Fruit fly (Drosophila melanogaster): ENCODE measurements around the gene msl-1.
A peak's percentile ranks its signal among the peaks of the same experiment; 100 is the strongest.

msl-1 gene

dm6 chr2L:18705617-18706046, 17.0 kb upstream of the msl-1 start, which contains the start of gene Jwa (continued):
- TF ChIP-seq en (GFP tag; optimal IDR thresholded peaks at IDR 0.05) = peak; percentile 57
- no peak for TF ChIP-seq eve (GFP tag; optimal IDR thresholded peaks at IDR 0.05)
- TF ChIP-seq onecut (GFP tag; IDR thresholded peaks at IDR 0.05) = peak; percentile 62
- peak; percentile 67 for TF ChIP-seq CG3995 (GFP tag; optimal IDR thresholded peaks at IDR 0.05)
- TF ChIP-seq Sox100B (GFP tag; optimal IDR thresholded peaks at IDR 0.05) = peak; percentile 78
- TF ChIP-seq CG14710 (tag; optimal IDR thresholded peaks at IDR 0.05) = peak; percentile 88
- peak; percentile 83 for TF ChIP-seq Dp (GFP tag; optimal IDR thresholded peaks at IDR 0.05)
- peak; percentile 80 for TF ChIP-seq Fer3 (tag; optimal IDR thresholded peaks at IDR 0.05)
- TF ChIP-seq CG11085 (GFP tag; IDR thresholded peaks at IDR 0.05) = peak; percentile 90
- TF ChIP-seq stc (GFP tag; IDR thresholded peaks at IDR 0.05) = peak; percentile 78
- peak; percentile 100 for TF ChIP-seq Doc3 (GFP tag; IDR thresholded peaks at IDR 0.05; ENCODE audit: partially characterized antibody)
- peak; percentile 94 for TF ChIP-seq CG12659 (GFP tag; optimal IDR thresholded peaks at IDR 0.05)
- peak; percentile 41; the same call in 1 of the 2 replicates for TF ChIP-seq GATAe (GFP tag; conservative IDR thresholded peaks at IDR 0.05)
- peak; percentile 78 for TF ChIP-seq CG18764 (GFP tag; optimal IDR thresholded peaks at IDR 0.05)
- peak; percentile 95 for TF ChIP-seq CG1603 (tag; optimal IDR thresholded peaks at IDR 0.05)
- no peak for TF ChIP-seq h (optimal IDR thresholded peaks at IDR 0.05)
- TF ChIP-seq CG18262 (tag; optimal IDR thresholded peaks at IDR 0.05) = peak; percentile 81
- TF ChIP-seq hb (GFP tag; IDR thresholded peaks at IDR 0.05; ENCODE audit: partially characterized antibody) = peak; percentile 99
- peak; percentile 88 for TF ChIP-seq CG2712 (tag; optimal IDR thresholded peaks at IDR 0.05)
- peak; percentile 85 for TF ChIP-seq CG13894 (tag; optimal IDR thresholded peaks at IDR 0.05)
- TF ChIP-seq ind (GFP tag; optimal IDR thresholded peaks at IDR 0.05) = peak; percentile 90
- peak; percentile 87 for TF ChIP-seq mld (GFP tag; IDR thresholded peaks at IDR 0.05; ENCODE audit: partially characterized antibody)
- peak; percentile 94 for TF ChIP-seq ci (GFP tag; IDR thresholded peaks at IDR 0.05)
- peak; percentile 81 for TF ChIP-seq lab (GFP tag; optimal IDR thresholded peaks at IDR 0.05)
- TF ChIP-seq CG11504 (tag; optimal IDR thresholded peaks at IDR 0.05) = peak; percentile 82
- TF ChIP-seq grn (GFP tag; optimal IDR thresholded peaks at IDR 0.05) = peak; percentile 40
- TF ChIP-seq chinmo (GFP tag; IDR thresholded peaks at IDR 0.05; ENCODE audit: partially characterized antibody) = peak; percentile 94
- no peak for TF ChIP-seq CG1832 (GFP tag; optimal IDR thresholded peaks at IDR 0.05)
- peak; percentile 90 for TF ChIP-seq bowl (GFP tag; IDR thresholded peaks at IDR 0.05)
- TF ChIP-seq kni (GFP tag; optimal IDR thresholded peaks at IDR 0.05) = peak; percentile 30
- TF ChIP-seq CG7928 (GFP tag; optimal IDR thresholded peaks at IDR 0.05) = peak; percentile 44
- TF ChIP-seq CG15269 (tag; optimal IDR thresholded peaks at IDR 0.05) = peak; percentile 81
- TF ChIP-seq D19B (GFP tag; optimal IDR thresholded peaks at IDR 0.05) = peak; percentile 44
- TF ChIP-seq CG18599 (GFP tag; optimal IDR thresholded peaks at IDR 0.05) = peak; percentile 78
- TF ChIP-seq MESR4 (GFP tag; optimal IDR thresholded peaks at IDR 0.05) = peak; percentile 87
- TF ChIP-seq CG2678 (tag; optimal IDR thresholded peaks at IDR 0.05) = peak; percentile 85
- peak; percentile 76 for TF ChIP-seq ERR (GFP tag; optimal IDR thresholded peaks at IDR 0.05)
- peak; percentile 86 for TF ChIP-seq sens-2 (GFP tag; IDR thresholded peaks at IDR 0.05)
- TF ChIP-seq wdn (GFP tag; IDR thresholded peaks at IDR 0.05) = peak; percentile 84
- peak; percentile 67 for TF ChIP-seq HHEX (GFP tag; optimal IDR thresholded peaks at IDR 0.05)
- TF ChIP-seq CG11560 (tag; IDR thresholded peaks at IDR 0.05) = peak; percentile 71; the same call in 2 of the 3 replicates
- no peak for TF ChIP-seq BtbVII (GFP tag; optimal IDR thresholded peaks at IDR 0.05)
- TF ChIP-seq repo (GFP tag; optimal IDR thresholded peaks at IDR 0.05) = peak; percentile 84
- peak; percentile 87 for TF ChIP-seq phol (tag; optimal IDR thresholded peaks at IDR 0.05)
- peak; percentile 88 for TF ChIP-seq gro (GFP tag; optimal IDR thresholded peaks at IDR 0.05)
- TF ChIP-seq CG6272 (GFP tag; IDR thresholded peaks at IDR 0.05) = peak; percentile 96
- TF ChIP-seq Abd-B (GFP tag; optimal IDR thresholded peaks at IDR 0.05) = peak; percentile 94
- TF ChIP-seq fd3F (GFP tag; optimal IDR thresholded peaks at IDR 0.05) = peak; percentile 77
- TF ChIP-seq Meics (GFP tag; optimal IDR thresholded peaks at IDR 0.05) = peak; percentile 80
- TF ChIP-seq stwl (tag; optimal IDR thresholded peaks at IDR 0.05) = peak; percentile 72
